Worm (Caenorhabditis elegans) whole organism, L2 larva: ENCODE results near the gene T22B7.4.

Experiments used
- C34F6.9 ChIP-seq: fragments of 150-350 bp; optimal IDR thresholded peaks from 2 replicates; lab custom pipeline; 2014; ENCODE audit warnings: missing biosample characterization, missing genetic modification characterization
- F13H6.1 ChIP-seq: sonication (generic microtip); optimal IDR thresholded peaks from 2 replicates; lab custom pipeline; 2016; ENCODE audit warnings: missing genetic modification characterization, missing compliant biosample characterization
- Y55F3AM.14 ChIP-seq: fragments of 200-800 bp; sonication (Bioruptor generic); optimal IDR thresholded peaks from 2 replicates; lab custom pipeline; 2018; ENCODE audit warnings: mild to moderate bottlenecking, missing genetic modification characterization, missing compliant biosample characterization
- alr-1 ChIP-seq: fragments of 150-350 bp; optimal IDR thresholded peaks from 2 replicates; lab custom pipeline; 2014; ENCODE audit warnings: missing biosample characterization, missing genetic modification characterization
- aly-2 ChIP-seq: fragments of 150-350 bp; optimal IDR thresholded peaks from 2 replicates; lab custom pipeline; 2014; ENCODE audit warnings: missing biosample characterization, missing genetic modification characterization
- ama-1 ChIP-seq: fragments of 150-350 bp; optimal IDR thresholded peaks from 2 replicates; lab custom pipeline; 2018; ENCODE audit warnings: inconsistent platforms
- blmp-1 ChIP-seq: sonication (generic microtip); optimal IDR thresholded peaks from 2 replicates; lab custom pipeline; 2017; ENCODE audit warnings: missing genetic modification characterization, mild to moderate bottlenecking, missing compliant biosample characterization, antibody characterized with exemption, moderate library complexity; ENCODE audit not compliant: insufficient read depth
- ceh-82 ChIP-seq: fragments of 150-350 bp; optimal IDR thresholded peaks from 2 replicates; lab custom pipeline; 2014; ENCODE audit warnings: missing biosample characterization, missing genetic modification characterization
- crh-2 ChIP-seq: sonication (generic microtip); optimal IDR thresholded peaks from 2 replicates; lab custom pipeline; 2017; ENCODE audit warnings: missing biosample characterization, missing genetic modification characterization
- egl-27 ChIP-seq: sonication (generic microtip); optimal IDR thresholded peaks from 3 replicates; lab custom pipeline; 2017; ENCODE audit warnings: missing biosample characterization, missing genetic modification reagents, missing genetic modification characterization
- elt-1 ChIP-seq: fragments of 150-350 bp; optimal IDR thresholded peaks from 2 replicates; lab custom pipeline; 2014; ENCODE audit warnings: missing biosample characterization, missing genetic modification characterization
- fos-1 ChIP-seq: fragments of 150-350 bp; optimal IDR thresholded peaks from 2 replicates; lab custom pipeline; 2014; ENCODE audit warnings: missing biosample characterization, missing genetic modification characterization
- gmeb-1 ChIP-seq: fragments of 150-350 bp; optimal IDR thresholded peaks from 2 replicates; lab custom pipeline; 2014; ENCODE audit warnings: missing biosample characterization, missing genetic modification characterization
- lin-11 ChIP-seq: fragments of 150-350 bp; sonication (generic microtip); optimal IDR thresholded peaks from 2 replicates; lab custom pipeline; 2014; ENCODE audit warnings: missing biosample characterization, missing genetic modification characterization, inconsistent platforms, mixed read lengths
- lsy-2 ChIP-seq, 2 experiments: fragments of 150-350 bp in 1 of 2; sonication (generic microtip) in 1 of 2; optimal IDR thresholded peaks; 2 replicates each; lab custom pipeline; 2014 to 2017; ENCODE audit warnings: missing biosample characterization in 2 of 2, missing genetic modification characterization in 2 of 2
- mab-5 ChIP-seq: fragments of 150-350 bp; optimal IDR thresholded peaks from 2 replicates; lab custom pipeline; 2014; ENCODE audit warnings: missing biosample characterization, missing genetic modification characterization
- mdl-1 ChIP-seq, 2 experiments: fragments of 150-350 bp in 1 of 2; sonication (generic microtip) in 1 of 2; optimal IDR thresholded peaks; 2 replicates each; lab custom pipeline; 2017; ENCODE audit warnings: missing biosample characterization in 2 of 2, missing genetic modification characterization in 2 of 2
- nhr-10 ChIP-seq: sonication (generic microtip); optimal IDR thresholded peaks from 2 replicates; lab custom pipeline; 2017; ENCODE audit warnings: missing biosample characterization, missing genetic modification characterization
- nhr-21 ChIP-seq: fragments of 150-350 bp; optimal IDR thresholded peaks from 2 replicates; lab custom pipeline; 2014; ENCODE audit warnings: missing biosample characterization, missing genetic modification characterization
- nhr-23 ChIP-seq: fragments of 150-350 bp; optimal IDR thresholded peaks from 2 replicates; lab custom pipeline; 2014; ENCODE audit warnings: missing biosample characterization, missing genetic modification reagents, missing genetic modification characterization
- nhr-25 ChIP-seq: fragments of 150-350 bp; sonication (generic microtip); optimal IDR thresholded peaks from 3 replicates; lab custom pipeline; 2014; ENCODE audit warnings: missing biosample characterization, missing genetic modification characterization
- nhr-6 ChIP-seq: fragments of 150-350 bp; optimal IDR thresholded peaks from 2 replicates; lab custom pipeline; 2014; ENCODE audit warnings: missing biosample characterization, missing genetic modification characterization
- nhr-77 ChIP-seq: fragments of 150-350 bp; optimal IDR thresholded peaks from 2 replicates; lab custom pipeline; 2014; ENCODE audit warnings: missing biosample characterization, missing genetic modification characterization
- peb-1 ChIP-seq: fragments of 150-350 bp; optimal IDR thresholded peaks from 2 replicates; lab custom pipeline; 2014; ENCODE audit warnings: missing biosample characterization, missing genetic modification characterization
- sem-4 ChIP-seq: fragments of 150-350 bp; optimal IDR thresholded peaks from 2 replicates; lab custom pipeline; 2014; ENCODE audit warnings: missing biosample characterization, missing genetic modification reagents, missing genetic modification characterization
- skn-1 ChIP-seq: sonication (generic microtip); optimal IDR thresholded peaks from 2 replicates; lab custom pipeline; 2017; ENCODE audit warnings: missing biosample characterization, missing genetic modification characterization
- sma-3 ChIP-seq: sonication (generic microtip); optimal IDR thresholded peaks from 2 replicates; lab custom pipeline; 2016; ENCODE audit warnings: missing genetic modification reagents, missing genetic modification characterization, missing compliant biosample characterization
- sma-9 ChIP-seq, 2 experiments: fragments of 150-350 bp in 1 of 2; sonication (generic microtip) in 1 of 2; optimal IDR thresholded peaks; 2 replicates each; lab custom pipeline; 2014 to 2016; ENCODE audit warnings: missing genetic modification characterization in 2 of 2, mild to moderate bottlenecking in 1 of 2, missing biosample characterization in 1 of 2, missing compliant biosample characterization in 1 of 2, missing genetic modification reagents in 1 of 2, moderate library complexity in 1 of 2
- snpc-4 ChIP-seq: fragments of 150-350 bp; optimal IDR thresholded peaks from 2 replicates; lab custom pipeline; 2014; ENCODE audit warnings: missing biosample characterization, missing genetic modification characterization
- unc-39 ChIP-seq: fragments of 150-350 bp; optimal IDR thresholded peaks from 2 replicates; lab custom pipeline; 2014; ENCODE audit warnings: missing biosample characterization, missing genetic modification characterization
- unc-62 ChIP-seq: fragments of 150-350 bp; optimal IDR thresholded peaks from 2 replicates; lab custom pipeline; 2014; ENCODE audit warnings: missing biosample characterization, missing genetic modification reagents, missing genetic modification characterization
- ztf-1 ChIP-seq: fragments of 200-800 bp; sonication (Bioruptor generic); conservative IDR thresholded peaks from 2 replicates; pipeline ENCODE4 v1.3.6; 2022; ENCODE audit warnings: missing genetic modification characterization, missing compliant biosample characterization
- ztf-11 ChIP-seq: sonication (generic microtip); optimal IDR thresholded peaks from 2 replicates; lab custom pipeline; 2017; ENCODE audit warnings: missing biosample characterization, missing genetic modification characterization
- ztf-4 ChIP-seq: fragments of 150-350 bp; optimal IDR thresholded peaks from 2 replicates; lab custom pipeline; 2014; ENCODE audit warnings: missing biosample characterization, missing genetic modification characterization

Gene T22B7.4

ce11 chrX:5631008-5631407 is 10.2 kb downstream of the T22B7.4 start:
- TF ChIP-seq gmeb-1 (no peak), mab-5 (tag; lab: Kevin White, UChicago) (peak; percentile 55), fos-1 (peak; percentile 17), nhr-21 (tag; lab: Kevin White, UChicago) (peak; percentile 52), unc-39 (no peak), F13H6.1 (tag; lab: Kevin White, UChicago) (no peak), egl-27 (tag; lab: Kevin White, UChicago) (no peak), nhr-25 (tag; lab: Kevin White, UChicago) (peak; percentile 34), sma-9 (GFP tag; optimal IDR thresholded peaks at IDR 0.05; lab: Kevin White, UChicago) (peak; percentile 27), sma-9 (tag; optimal IDR thresholded peaks at IDR 0.05; lab: Kevin White, UChicago) (no peak), blmp-1 (peak; percentile 46)
- TF ChIP-seq, all 48 proteins: peak for 6

ce11 chrX:5629941-5630340 is 11.3 kb downstream of the T22B7.4 start, which contains the start of gene argn-1:
TSS of gene argn-1 (plus strand) at chrX:5630023.
- TF ChIP-seq nhr-25 (tag; lab: Kevin White, UChicago) (peak; percentile 79), nhr-21 (tag; lab: Kevin White, UChicago) (peak; percentile 79), blmp-1 (peak; percentile 73), fos-1 (no peak), mdl-1 (tag; optimal IDR thresholded peaks at IDR 0.05; lab: Kevin White, UChicago) (peak; percentile 53 to 57), crh-2 (tag; lab: Kevin White, UChicago) (peak; percentile 11), sma-3 (GFP tag; lab: Kevin White, UChicago) (peak; percentile 34), ceh-82 (no peak), sma-9 (GFP tag; optimal IDR thresholded peaks at IDR 0.05; lab: Kevin White, UChicago) (peak; percentile 90), sma-9 (tag; optimal IDR thresholded peaks at IDR 0.05; lab: Kevin White, UChicago) (no peak)
- TF ChIP-seq, all 48 proteins: peak for 7

ce11 chrX:5628432-5628977 is 12.7 kb downstream of the T22B7.4 start:
- TF ChIP-seq nhr-25 (tag; lab: Kevin White, UChicago) (peak; percentile 61), gmeb-1 (peak; percentile 52), snpc-4 (tag; lab: Kevin White, UChicago) (no peak), F13H6.1 (tag; lab: Kevin White, UChicago) (peak; percentile 5), mdl-1 (tag; optimal IDR thresholded peaks at IDR 0.05; lab: Kevin White, UChicago) (peak; percentile 48 to 61), nhr-21 (tag; lab: Kevin White, UChicago) (peak; percentile 85), nhr-10 (tag; lab: Kevin White, UChicago) (no peak), Y55F3AM.14 (peak; percentile 43), lsy-2 (tag; optimal IDR thresholded peaks at IDR 0.05; lab: Kevin White, UChicago) (peak in 1 of 2 experiments; percentile 7), blmp-1 (peak; percentile 40), crh-2 (tag; lab: Kevin White, UChicago) (no peak), mab-5 (tag; lab: Kevin White, UChicago) (no peak), unc-62 (no peak), sma-3 (GFP tag; lab: Kevin White, UChicago) (peak; percentile 52), sma-9 (GFP tag; optimal IDR thresholded peaks at IDR 0.05; lab: Kevin White, UChicago) (peak; percentile 90), sma-9 (tag; optimal IDR thresholded peaks at IDR 0.05; lab: Kevin White, UChicago) (no peak)

ce11 chrX:5621793-5622192 is 19.4 kb downstream of the T22B7.4 start:
- no peak for TF ChIP-seq mdl-1 (tag; optimal IDR thresholded peaks at IDR 0.05; lab: Kevin White, UChicago)
- TF ChIP-seq skn-1 (tag; lab: Kevin White, UChicago) = no peak
- no peak for TF ChIP-seq nhr-77 (tag; lab: Kevin White, UChicago)
- no peak for TF ChIP-seq elt-1 (tag; lab: Kevin White, UChicago)
- no peak for TF ChIP-seq nhr-10 (tag; lab: Kevin White, UChicago)
- TF ChIP-seq C34F6.9 (tag; lab: Kevin White, UChicago) = no peak
- TF ChIP-seq crh-2 (tag; lab: Kevin White, UChicago) = no peak
- no peak for TF ChIP-seq unc-39
- no peak for TF ChIP-seq lin-11 (tag; lab: Kevin White, UChicago)
- TF ChIP-seq ztf-1 (GFP tag; lab: Robert Waterston, UW) = no peak
- TF ChIP-seq sma-3 (GFP tag; lab: Kevin White, UChicago) = no peak
- no peak for TF ChIP-seq egl-27 (tag; lab: Kevin White, UChicago)
- TF ChIP-seq nhr-21 (tag; lab: Kevin White, UChicago) = no peak
- TF ChIP-seq nhr-23 (tag; lab: Kevin White, UChicago) = no peak
- TF ChIP-seq aly-2 = no peak
- no peak for TF ChIP-seq ztf-4 (tag; lab: Kevin White, UChicago)
- no peak for TF ChIP-seq nhr-25 (tag; lab: Kevin White, UChicago)
- TF ChIP-seq sem-4 = no peak
- TF ChIP-seq alr-1 (tag; lab: Kevin White, UChicago) = no peak
- no peak for TF ChIP-seq Y55F3AM.14
- TF ChIP-seq, all 48 proteins: peak for 0

- TF ChIP-seq nhr-10 (tag; lab: Kevin White, UChicago) (no peak), ztf-11 (no peak), blmp-1 (no peak), peb-1 (no peak), sma-3 (GFP tag; lab: Kevin White, UChicago) (no peak), nhr-6 (tag; lab: Kevin White, UChicago) (no peak), nhr-23 (tag; lab: Kevin White, UChicago) (no peak), nhr-25 (tag; lab: Kevin White, UChicago) (no peak), sem-4 (no peak), ztf-1 (GFP tag; lab: Robert Waterston, UW) (no peak), ama-1 (lab: Kevin White, UChicago) (no peak)
Observed at ce11 chrX:5616000-5616399, 25.2 kb downstream of the T22B7.4 start.
